Fruit fly (Drosophila melanogaster) whole organism, embryonic: Measurements from ENCODE around the gene CG7298.

Experiments used
- Abd-B ChIP-seq: fragments of 200-800 bp; sonication (Bioruptor generic); optimal IDR thresholded peaks from 2 replicates; lab custom pipeline; 2018; ENCODE audit warnings: missing biosample characterization, mild to moderate bottlenecking, missing genetic modification characterization, moderate library complexity
- Adf1 ChIP-seq: fragments of 200-800 bp; sonication (Bioruptor generic); IDR thresholded peaks from 2 replicates; pipeline ENCODE4 v1.3.6; 2022; ENCODE audit warnings: missing biosample characterization, missing genetic modification characterization
- Bgb ChIP-seq: fragments of 200-800 bp; sonication (Bioruptor generic); IDR thresholded peaks from 2 replicates; pipeline ENCODE4 v1.3.6; 2022; ENCODE audit warnings: missing biosample characterization, missing genetic modification characterization; ENCODE audit not compliant: partially characterized antibody
- CG10321 ChIP-seq: fragments of 200-800 bp; sonication (Bioruptor generic); IDR thresholded peaks from 2 replicates; pipeline ENCODE4 v1.3.6; 2022; ENCODE audit warnings: missing biosample characterization, missing genetic modification characterization
- CG10431 ChIP-seq: fragments of 200-800 bp; sonication (Bioruptor generic); optimal IDR thresholded peaks from 3 replicates; lab custom pipeline; 2018; ENCODE audit warnings: missing biosample characterization, mild to moderate bottlenecking, missing genetic modification characterization
- CG12071 ChIP-seq: fragments of 200-800 bp; sonication (Bioruptor generic); optimal IDR thresholded peaks from 3 replicates; lab custom pipeline; 2018; ENCODE audit warnings: missing biosample characterization, mild to moderate bottlenecking, missing genetic modification characterization
- CG14710 ChIP-seq: fragments of 200-800 bp; sonication (Bioruptor generic); optimal IDR thresholded peaks from 3 replicates; lab custom pipeline; 2019; ENCODE audit warnings: missing biosample characterization, mild to moderate bottlenecking, missing genetic modification characterization, moderate library complexity
- CG17912 ChIP-seq: fragments of 200-800 bp; sonication (Bioruptor generic); optimal IDR thresholded peaks from 2 replicates; lab custom pipeline; 2018; ENCODE audit warnings: missing biosample characterization, mild to moderate bottlenecking, missing genetic modification characterization
- CG2889 ChIP-seq: fragments of 200-800 bp; sonication (Bioruptor generic); IDR thresholded peaks from 3 replicates; pipeline ENCODE4 v1.3.6; 2022; ENCODE audit warnings: missing biosample characterization, missing genetic modification characterization
- CG30431 ChIP-seq: fragments of 200-800 bp; sonication (Bioruptor generic); optimal IDR thresholded peaks from 2 replicates; lab custom pipeline; 2017; ENCODE audit warnings: missing biosample characterization, missing genetic modification characterization
- CG3065 ChIP-seq: fragments of 200-800 bp; sonication (Bioruptor generic); optimal IDR thresholded peaks from 2 replicates; lab custom pipeline; 2016; ENCODE audit warnings: missing biosample characterization, missing genetic modification characterization
- CG33213 ChIP-seq: fragments of 200-800 bp; sonication (Bioruptor generic); optimal IDR thresholded peaks from 3 replicates; lab custom pipeline; 2016; ENCODE audit warnings: missing biosample characterization, missing genetic modification characterization
- CG3995 ChIP-seq: fragments of 200-800 bp; sonication (Bioruptor generic); optimal IDR thresholded peaks from 3 replicates; lab custom pipeline; 2016; ENCODE audit warnings: missing biosample characterization, missing genetic modification characterization
- CG4360 ChIP-seq: fragments of 200-800 bp; sonication (Bioruptor generic); IDR thresholded peaks from 2 replicates; pipeline ENCODE4 v1.3.6; 2022; ENCODE audit warnings: missing biosample characterization, missing genetic modification characterization
- CG4707 ChIP-seq: fragments of 200-800 bp; sonication (Bioruptor generic); optimal IDR thresholded peaks from 2 replicates; lab custom pipeline; 2018; ENCODE audit warnings: missing biosample characterization, mild to moderate bottlenecking, missing genetic modification characterization, moderate library complexity
- CG4730 ChIP-seq: fragments of 200-800 bp; sonication (Bioruptor generic); IDR thresholded peaks from 2 replicates; pipeline ENCODE4 v1.3.6; 2022; ENCODE audit warnings: missing biosample characterization, missing genetic modification characterization
- CG6175 ChIP-seq: fragments of 200-800 bp; sonication (Bioruptor generic); IDR thresholded peaks from 3 replicates; pipeline ENCODE4 v1.3.6; 2022; ENCODE audit warnings: missing biosample characterization, missing genetic modification characterization
- CG6791 ChIP-seq: fragments of 200-800 bp; sonication (Bioruptor generic); IDR thresholded peaks from 3 replicates; pipeline ENCODE4 v1.3.6; 2022; ENCODE audit warnings: missing biosample characterization, missing genetic modification characterization; ENCODE audit not compliant: partially characterized antibody
- CG7357 ChIP-seq: fragments of 200-800 bp; sonication (Bioruptor generic); IDR thresholded peaks from 3 replicates; pipeline ENCODE4 v1.3.6; 2022; ENCODE audit warnings: missing biosample characterization, missing genetic modification characterization
- CG7556 ChIP-seq: fragments of 200-800 bp; sonication (Bioruptor generic); optimal IDR thresholded peaks from 2 replicates; lab custom pipeline; 2017; ENCODE audit warnings: missing biosample characterization, mild to moderate bottlenecking, missing genetic modification characterization
- CG7786 ChIP-seq: fragments of 200-800 bp; sonication (Bioruptor generic); optimal IDR thresholded peaks from 2 replicates; lab custom pipeline; 2016; ENCODE audit warnings: missing biosample characterization, missing genetic modification characterization
- CG8388 ChIP-seq: fragments of 200-800 bp; sonication (Bioruptor generic); optimal IDR thresholded peaks from 2 replicates; lab custom pipeline; 2019; ENCODE audit warnings: missing biosample characterization, mild to moderate bottlenecking, missing genetic modification characterization, moderate library complexity
- CG9215 ChIP-seq: fragments of 200-800 bp; sonication (Bioruptor generic); IDR thresholded peaks from 2 replicates; pipeline ENCODE4 v1.3.6; 2022; ENCODE audit warnings: missing biosample characterization, missing genetic modification characterization
- Dp ChIP-seq: fragments of 200-800 bp; sonication (Bioruptor generic); optimal IDR thresholded peaks from 2 replicates; lab custom pipeline; 2018; ENCODE audit warnings: missing biosample characterization, mild to moderate bottlenecking, missing genetic modification characterization, moderate library complexity
- Gug ChIP-seq: fragments of 200-800 bp; sonication (Bioruptor generic); IDR thresholded peaks from 4 replicates; pipeline ENCODE4 v1.3.6; 2022; ENCODE audit warnings: missing biosample characterization, missing genetic modification characterization
- Hand ChIP-seq: fragments of 200-800 bp; sonication (Bioruptor generic); optimal IDR thresholded peaks from 2 replicates; lab custom pipeline; 2017; ENCODE audit warnings: mild to moderate bottlenecking, missing biosample characterization, missing genetic modification reagents, missing genetic modification characterization
- Hr39 ChIP-seq: fragments of >200 bp; optimal IDR thresholded peaks from 2 replicates; lab custom pipeline; 2017
- Hsf ChIP-seq: fragments of 200-800 bp; sonication (Bioruptor generic); optimal IDR thresholded peaks from 3 replicates; lab custom pipeline; 2016; ENCODE audit warnings: missing biosample characterization, missing genetic modification characterization
- Jarid2 ChIP-seq: fragments of 200-800 bp; sonication (Bioruptor generic); optimal IDR thresholded peaks from 3 replicates; lab custom pipeline; 2017; ENCODE audit warnings: mild to moderate bottlenecking, missing biosample characterization, missing genetic modification reagents, missing genetic modification characterization
- Kr ChIP-seq: fragments of 200-800 bp; sonication (Bioruptor generic); optimal IDR thresholded peaks from 2 replicates; lab custom pipeline; 2017; ENCODE audit warnings: missing biosample characterization, mild to moderate bottlenecking, missing genetic modification characterization
- Lpt ChIP-seq: fragments of >200 bp; optimal IDR thresholded peaks from 2 replicates; lab custom pipeline; 2018; ENCODE audit warnings: missing biosample characterization, missing genetic modification characterization
- Nf-YB ChIP-seq: fragments of 200-800 bp; sonication (Bioruptor generic); optimal IDR thresholded peaks from 3 replicates; lab custom pipeline; 2019; ENCODE audit warnings: missing biosample characterization, mild to moderate bottlenecking, missing genetic modification characterization, moderate library complexity
- Optix ChIP-seq: fragments of 200-800 bp; sonication (Bioruptor generic); IDR thresholded peaks from 3 replicates; pipeline ENCODE4 v1.3.6; 2022; ENCODE audit warnings: missing biosample characterization, missing genetic modification characterization
- Scr ChIP-seq: fragments of 200-800 bp; sonication (Bioruptor generic); IDR thresholded peaks from 2 replicates; pipeline ENCODE4 v1.3.6; 2022; ENCODE audit warnings: missing biosample characterization, missing genetic modification characterization; ENCODE audit not compliant: partially characterized antibody
- Sry-β ChIP-seq: fragments of 200-800 bp; sonication (Bioruptor generic); optimal IDR thresholded peaks from 2 replicates; lab custom pipeline; 2018; ENCODE audit warnings: missing biosample characterization, mild to moderate bottlenecking, missing genetic modification characterization, moderate library complexity
- Xbp1 ChIP-seq: fragments of 200-800 bp; sonication (Bioruptor generic); optimal IDR thresholded peaks from 3 replicates; lab custom pipeline; 2016; ENCODE audit warnings: missing biosample characterization, mild to moderate bottlenecking, missing genetic modification characterization
- YL-1 ChIP-seq: fragments of 200-800 bp; sonication (Bioruptor generic); optimal IDR thresholded peaks from 3 replicates; lab custom pipeline; 2017; ENCODE audit warnings: missing biosample characterization, mild to moderate bottlenecking, missing genetic modification characterization
- ato ChIP-seq: fragments of 200-800 bp; sonication (Bioruptor generic); IDR thresholded peaks from 2 replicates; pipeline ENCODE4 v1.3.6; 2022; ENCODE audit warnings: missing biosample characterization, missing genetic modification characterization; ENCODE audit not compliant: partially characterized antibody
- bowl ChIP-seq: fragments of 200-800 bp; sonication (Bioruptor generic); IDR thresholded peaks from 2 replicates; pipeline ENCODE4 v1.3.6; 2022; ENCODE audit warnings: missing biosample characterization, missing genetic modification characterization
- cg ChIP-seq: fragments of 200-800 bp; sonication (Bioruptor generic); optimal IDR thresholded peaks from 3 replicates; lab custom pipeline; 2019; ENCODE audit warnings: missing biosample characterization, mild to moderate bottlenecking, missing genetic modification characterization, moderate library complexity
- dan ChIP-seq: fragments of 200-800 bp; sonication (Bioruptor generic); IDR thresholded peaks from 2 replicates; pipeline ENCODE4 v1.3.6; 2022; ENCODE audit warnings: missing biosample characterization, missing genetic modification characterization
- danr ChIP-seq: fragments of 200-800 bp; sonication (Bioruptor generic); IDR thresholded peaks from 2 replicates; pipeline ENCODE4 v1.3.6; 2022; ENCODE audit warnings: missing biosample characterization, missing genetic modification characterization
- gce ChIP-seq: fragments of 200-800 bp; sonication (Bioruptor generic); IDR thresholded peaks from 3 replicates; pipeline ENCODE4 v1.3.6; 2022; ENCODE audit warnings: missing biosample characterization, missing genetic modification characterization
- grau ChIP-seq: fragments of 200-800 bp; optimal IDR thresholded peaks from 3 replicates; lab custom pipeline; 2019; ENCODE audit warnings: missing biosample characterization, mild to moderate bottlenecking, missing genetic modification characterization, moderate library complexity
- hth ChIP-seq: fragments of >200 bp; optimal IDR thresholded peaks from 2 replicates; lab custom pipeline; 2017; ENCODE audit warnings: inconsistent platforms
- lov ChIP-seq, 2 experiments: fragments of 200-800 bp in 1 of 2; fragments of >200 bp in 1 of 2; sonication (Bioruptor generic) in 1 of 2; IDR thresholded peaks in 1 of 2; optimal IDR thresholded peaks in 1 of 2; 2 replicates in 1 of 2; 3 replicates in 1 of 2; pipeline versions ENCODE4 v1.3.6 to Lab custom; 2017 to 2022; ENCODE audit warnings: missing biosample characterization in 1 of 2, missing genetic modification characterization in 1 of 2
- onecut ChIP-seq: fragments of 200-800 bp; sonication (Bioruptor generic); IDR thresholded peaks from 2 replicates; pipeline ENCODE4 v1.3.6; 2022; ENCODE audit warnings: missing biosample characterization, missing genetic modification characterization
- pnt ChIP-seq: fragments of 200-800 bp; sonication (Bioruptor generic); optimal IDR thresholded peaks from 3 replicates; lab custom pipeline; 2016; ENCODE audit warnings: missing biosample characterization, missing genetic modification characterization
- sens-2 ChIP-seq: fragments of 200-800 bp; sonication (Bioruptor generic); IDR thresholded peaks from 2 replicates; pipeline ENCODE4 v1.3.6; 2022; ENCODE audit warnings: missing biosample characterization, missing genetic modification characterization
- trem ChIP-seq: fragments of 200-800 bp; optimal IDR thresholded peaks from 3 replicates; lab custom pipeline; 2019; ENCODE audit warnings: missing biosample characterization, mild to moderate bottlenecking, missing genetic modification characterization, moderate library complexity

Gene CG7298

DNA sequence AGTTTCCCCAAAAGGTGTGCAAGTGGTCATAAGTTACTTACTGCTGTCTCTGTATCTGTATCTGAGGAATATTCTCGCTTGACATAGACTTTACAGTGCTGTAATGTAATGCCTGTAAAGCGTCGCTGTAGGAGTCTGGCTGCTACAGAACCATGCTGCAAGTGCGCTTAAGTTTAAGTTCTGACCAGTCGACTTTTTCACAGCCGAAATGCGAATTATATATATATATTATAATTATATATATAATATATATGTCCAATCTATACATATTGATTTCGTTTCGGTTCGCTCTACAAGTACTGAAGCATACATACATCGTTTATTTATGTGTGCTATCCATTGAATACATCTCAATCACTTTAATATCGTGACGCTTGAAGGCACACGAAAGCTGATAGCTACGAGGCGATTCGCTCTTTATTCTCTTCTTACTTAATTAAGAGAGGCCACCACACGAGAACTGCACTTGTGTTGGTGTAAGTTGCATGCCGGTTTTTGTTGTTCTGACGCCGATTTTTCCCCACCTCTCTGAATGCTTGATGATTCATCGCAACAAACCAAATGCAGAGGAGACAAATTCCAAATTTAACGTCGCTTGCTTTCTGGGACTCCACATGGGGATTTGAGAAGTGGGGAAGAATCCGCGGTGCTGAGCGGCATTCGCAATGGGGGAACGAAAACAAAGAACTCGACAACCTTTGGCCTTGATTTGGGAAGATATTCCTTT is 17.0 kb downstream of the CG7298 start (continued):
- TF ChIP-seq Jarid2 (GFP tag; lab: Kevin White, UChicago) (peak; percentile 17), CG9215 (GFP tag; lab: Robert Waterston, UW) (no peak), bowl (no peak), CG7556 (no peak), Adf1 (GFP tag; lab: Robert Waterston, UW) (no peak), Sry-β (GFP tag; lab: Kevin White, UChicago) (no peak), Nf-YB (GFP tag; lab: Kevin White, UChicago) (peak; percentile 6), Lpt (no peak), ato (GFP tag; lab: Robert Waterston, UW) (no peak), CG3995 (peak; percentile 11), CG7357 (GFP tag; lab: Robert Waterston, UW) (no peak), gce (GFP tag; lab: Robert Waterston, UW) (no peak), danr (GFP tag; lab: Robert Waterston, UW) (no peak), CG12071 (GFP tag; lab: Kevin White, UChicago) (no peak), Hand (GFP tag; lab: Kevin White, UChicago) (no peak), CG4707 (GFP tag; lab: Kevin White, UChicago) (peak; percentile 8), CG3065 (GFP tag; lab: Kevin White, UChicago) (no peak), pnt (GFP tag; lab: Kevin White, UChicago) (no peak), CG30431 (GFP tag; lab: Kevin White, UChicago) (no peak), CG17912 (GFP tag; lab: Kevin White, UChicago) (peak; percentile 59), CG8388 (GFP tag; lab: Kevin White, UChicago) (peak; percentile 18), trem (tag; lab: Kevin White, UChicago) (peak; percentile 16), CG14710 (tag; lab: Kevin White, UChicago) (peak; percentile 24), Optix (GFP tag; lab: Robert Waterston, UW) (no peak), lov (optimal IDR thresholded peaks at IDR 0.05; lab: Kevin White, UChicago) (no peak), lov (GFP tag; IDR thresholded peaks at IDR 0.05; lab: Robert Waterston, UW) (no peak), CG10321 (GFP tag; lab: Robert Waterston, UW) (no peak), Bgb (GFP tag; lab: Robert Waterston, UW) (0 out of 2 replicates have a peak, but pooled peaks have one; percentile 12), CG2889 (GFP tag; lab: Robert Waterston, UW) (no peak), dan (GFP tag; lab: Robert Waterston, UW) (no peak), Xbp1 (GFP tag; lab: Kevin White, UChicago) (no peak), Hr39 (lab: Kevin White, UChicago) (no peak), grau (tag; lab: Kevin White, UChicago) (peak; percentile 14), CG10431 (peak; percentile 37), CG6175 (GFP tag; lab: Robert Waterston, UW) (no peak), Dp (GFP tag; lab: Kevin White, UChicago) (peak; percentile 73), Gug (GFP tag; lab: Robert Waterston, UW) (no peak), CG4360 (peak; percentile 45; the same call in 1 of the 2 replicates), CG6791 (GFP tag; lab: Robert Waterston, UW) (no peak), YL-1 (GFP tag; lab: Kevin White, UChicago) (peak; percentile 66), CG33213 (no peak), Abd-B (GFP tag; lab: Kevin White, UChicago) (peak; percentile 42), onecut (no peak), Scr (GFP tag; lab: Robert Waterston, UW) (0 out of 2 replicates have a peak, but pooled peaks have one; percentile 23), sens-2 (GFP tag; lab: Robert Waterston, UW) (no peak), cg (peak; percentile 81), Kr (GFP tag; lab: Kevin White, UChicago) (no peak), Hsf (GFP tag; lab: Kevin White, UChicago) (no peak), CG4730 (GFP tag; lab: Robert Waterston, UW) (no peak), CG7786 (GFP tag; lab: Kevin White, UChicago) (no peak), hth (lab: Kevin White, UChicago) (no peak)
